Fruit fly (Drosophila melanogaster): ENCODE results near the gene MCTS1.

DNA sequence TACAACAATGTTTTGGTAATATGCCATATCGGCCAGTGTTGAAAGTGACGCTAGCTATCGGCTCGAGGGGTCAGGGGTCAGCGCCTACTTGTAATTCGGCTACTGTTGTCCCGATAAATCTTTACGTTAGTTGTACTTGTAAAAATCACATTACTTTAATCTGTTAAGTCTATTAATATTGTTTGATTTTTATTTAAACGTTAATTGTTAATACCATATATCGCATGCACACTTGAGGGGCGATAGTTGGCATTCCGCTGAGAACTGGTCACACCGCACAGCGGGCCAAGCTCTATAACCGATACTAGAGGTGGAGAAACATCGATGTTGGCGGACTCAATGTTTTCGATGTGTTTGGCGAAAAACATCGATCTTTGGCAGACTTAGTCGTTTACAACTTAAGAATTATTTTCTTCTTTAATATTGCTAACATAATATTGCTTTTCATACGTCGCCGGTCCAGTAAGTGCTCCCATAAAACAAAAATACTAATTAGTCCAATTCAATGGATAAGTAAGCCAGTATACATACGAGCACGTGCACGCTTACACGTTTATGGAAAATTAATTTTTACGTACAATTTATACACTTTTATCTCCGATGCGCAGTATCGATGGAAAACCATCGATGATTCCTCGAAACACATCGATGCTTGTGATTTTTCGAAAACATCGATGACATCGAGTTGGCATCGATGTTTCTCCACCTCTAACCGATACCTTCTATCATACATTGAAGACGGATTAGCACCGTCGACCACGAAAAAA is at the start of gene MCTS1, which contains the start of gene rux:
- TF ChIP-seq psq (optimal IDR thresholded peaks at IDR 0.05) (no peak), CG8478 (optimal IDR thresholded peaks at IDR 0.05) (no peak)

Data from whole organism.